Worm (Caenorhabditis elegans): ENCODE results near the gene ceh-18.

ceh-18 gene

DNA sequence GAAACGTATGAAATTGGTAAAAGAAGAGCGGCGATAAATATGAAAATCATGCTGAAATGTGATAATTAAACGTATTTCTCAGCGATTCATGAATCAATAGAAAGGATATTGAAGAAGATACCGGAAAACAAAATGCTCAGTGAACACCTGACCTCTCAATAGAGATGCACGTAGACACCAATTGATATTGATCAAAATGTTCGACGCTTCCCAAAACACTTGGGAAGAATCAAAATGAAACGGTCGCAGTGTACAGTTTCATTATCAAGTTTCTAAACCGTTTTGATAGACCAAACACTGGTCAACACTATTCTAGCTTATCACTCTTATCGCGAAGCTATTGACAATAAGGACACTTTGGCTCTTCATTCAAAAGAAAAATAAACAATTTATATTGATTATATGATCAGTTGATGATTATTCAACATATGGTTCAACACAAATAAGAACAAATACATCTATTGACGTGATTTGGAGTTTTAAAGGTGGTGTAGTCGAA is 15.2 kb downstream of the ceh-18 start, which contains the start of gene ttr-48:
Gene ttr-48 (minus strand): TSS at position 51 of the 499 bp plus-strand sequence.
- TF ChIP-seq akir-1 (GFP tag; optimal IDR thresholded peaks at IDR 0.05) = no peak
- no peak for TF ChIP-seq tbx-9 (tag; optimal IDR thresholded peaks at IDR 0.05; ENCODE audit: borderline replicate concordance)
- no peak for TF ChIP-seq chd-7 (tag; optimal IDR thresholded peaks at IDR 0.05)
- no peak for TF ChIP-seq dpff-1 (tag; optimal IDR thresholded peaks at IDR 0.05)
- TF ChIP-seq cebp-1 (GFP tag; IDR thresholded peaks at IDR 0.05) = no peak
- peak; percentile 2 for TF ChIP-seq cebp-1 (tag; optimal IDR thresholded peaks at IDR 0.05)
- TF ChIP-seq nhr-80 (tag; optimal IDR thresholded peaks at IDR 0.05) = peak; percentile 76
- TF ChIP-seq K11D2.4 (GFP tag; IDR thresholded peaks at IDR 0.05) = no peak
- no peak for TF ChIP-seq snpc-3.4 (tag; optimal IDR thresholded peaks at IDR 0.05)
- no peak for TF ChIP-seq dox-1 (GFP tag; IDR thresholded peaks at IDR 0.05)
- TF ChIP-seq F55B11.4 (tag; optimal IDR thresholded peaks at IDR 0.05; ENCODE audit: borderline replicate concordance, insufficient read depth) = no peak

DNA sequence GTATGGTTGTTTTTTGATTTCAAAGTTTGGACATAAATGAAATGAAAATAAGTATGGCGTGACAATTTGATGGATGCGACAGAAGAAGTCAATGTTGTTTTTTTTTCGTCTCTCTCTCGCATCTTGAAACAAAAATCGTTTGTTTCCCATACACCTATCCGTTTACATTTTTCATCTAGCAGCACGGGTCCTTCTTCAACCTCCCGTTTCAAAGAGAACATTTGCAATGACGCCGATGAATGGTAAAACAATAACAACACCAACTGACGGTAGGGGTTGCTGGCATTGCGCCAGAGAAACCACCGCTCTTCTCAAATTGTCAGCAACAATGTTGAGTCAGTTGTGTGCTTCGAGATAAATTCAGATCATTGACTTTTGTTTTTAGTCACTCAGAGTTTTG is 18.4 kb downstream of the ceh-18 start:
- TF ChIP-seq athp-1 (tag; optimal IDR thresholded peaks at IDR 0.05) (no peak), somi-1 (GFP tag; optimal IDR thresholded peaks at IDR 0.05) (peak; percentile 46), K12H6.12 (tag; optimal IDR thresholded peaks at IDR 0.05) (peak; percentile 45)

DNA sequence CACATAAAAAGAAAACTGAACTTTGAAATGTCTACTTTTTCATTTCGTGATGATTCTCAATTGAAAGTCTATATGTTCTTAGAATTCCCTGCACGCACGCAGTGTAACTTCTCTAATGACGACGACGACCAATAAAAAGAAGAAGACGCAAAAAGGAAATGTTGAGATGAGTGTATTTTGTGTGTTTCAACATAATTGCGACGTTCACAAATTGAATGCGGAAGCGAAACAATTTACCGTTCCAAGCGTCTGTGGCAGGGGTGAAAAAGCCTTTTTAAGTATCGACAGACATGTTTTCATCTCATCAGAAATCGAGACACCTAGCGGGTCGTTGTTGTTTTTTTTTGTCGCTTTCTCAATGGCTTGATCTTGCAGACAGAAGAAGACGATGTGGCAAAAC is 18.9 kb downstream of the ceh-18 start:
- peak; percentile 30 for TF ChIP-seq lin-40 (tag; optimal IDR thresholded peaks at IDR 0.05)
- TF ChIP-seq ztf-22 (GFP tag; optimal IDR thresholded peaks at IDR 0.05) = no peak

DNA sequence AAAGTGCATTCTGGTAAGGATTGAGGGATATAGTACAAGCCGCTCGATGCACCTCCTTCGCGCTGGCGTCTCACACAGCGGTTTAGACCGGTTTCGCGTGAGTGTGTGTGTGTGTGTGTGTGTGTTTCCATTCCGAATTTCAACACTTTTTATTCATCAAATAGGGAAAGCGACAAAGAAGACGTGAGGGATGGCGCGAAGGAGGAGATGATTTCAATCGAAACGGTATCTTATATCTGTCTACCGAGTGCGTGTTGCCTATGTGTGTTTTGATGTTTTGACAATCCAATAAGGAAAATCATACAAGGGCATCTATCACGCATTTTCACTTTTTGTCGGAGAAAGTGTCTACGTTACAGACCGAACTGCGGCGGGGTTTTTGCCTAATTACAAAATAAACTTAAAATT is 19.8 kb downstream of the ceh-18 start:
- no peak for TF ChIP-seq cebp-1 (GFP tag; IDR thresholded peaks at IDR 0.05)
- TF ChIP-seq cebp-1 (tag; optimal IDR thresholded peaks at IDR 0.05) = peak; percentile 43
- TF ChIP-seq ceh-27 (GFP tag; optimal IDR thresholded peaks at IDR 0.05) = peak; percentile 2
- no peak for TF ChIP-seq Y53F4B.3 (GFP tag; IDR thresholded peaks at IDR 0.05)
- TF ChIP-seq lir-1 (GFP tag; conservative IDR thresholded peaks at IDR 0.05) = no peak
- no peak for TF ChIP-seq bed-2 (GFP tag; IDR thresholded peaks at IDR 0.05)
- TF ChIP-seq hlh-26 (GFP tag; conservative IDR thresholded peaks at IDR 0.05) = no peak
- TF ChIP-seq D2030.7 (GFP tag; IDR thresholded peaks at IDR 0.05) = no peak
- TF ChIP-seq rcor-1 (GFP tag; IDR thresholded peaks at IDR 0.05) = no peak
- TF ChIP-seq rec-8 (tag; optimal IDR thresholded peaks at IDR 0.05) = no peak

DNA sequence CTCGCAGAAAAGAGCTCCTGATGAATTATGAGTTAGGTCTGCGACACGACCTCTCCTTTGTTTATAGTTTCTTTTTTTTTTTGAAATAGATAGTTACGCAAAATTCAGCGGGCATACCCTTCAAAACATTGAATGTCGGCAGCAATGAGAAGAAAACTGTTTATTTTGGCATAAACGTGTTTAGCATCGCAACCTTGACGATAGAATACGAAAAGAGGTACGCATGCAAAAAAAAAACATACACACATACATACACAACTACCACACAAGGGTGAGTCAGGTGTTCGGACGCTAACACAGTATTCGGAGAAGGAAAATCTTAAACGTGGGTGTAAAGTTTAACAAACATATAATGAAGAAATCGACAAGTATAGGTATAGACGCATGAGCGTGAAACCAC is 22.0 kb downstream of the ceh-18 start:
- no peak for TF ChIP-seq Y53G8AR.9 (GFP tag; conservative IDR thresholded peaks at IDR 0.05)

DNA sequence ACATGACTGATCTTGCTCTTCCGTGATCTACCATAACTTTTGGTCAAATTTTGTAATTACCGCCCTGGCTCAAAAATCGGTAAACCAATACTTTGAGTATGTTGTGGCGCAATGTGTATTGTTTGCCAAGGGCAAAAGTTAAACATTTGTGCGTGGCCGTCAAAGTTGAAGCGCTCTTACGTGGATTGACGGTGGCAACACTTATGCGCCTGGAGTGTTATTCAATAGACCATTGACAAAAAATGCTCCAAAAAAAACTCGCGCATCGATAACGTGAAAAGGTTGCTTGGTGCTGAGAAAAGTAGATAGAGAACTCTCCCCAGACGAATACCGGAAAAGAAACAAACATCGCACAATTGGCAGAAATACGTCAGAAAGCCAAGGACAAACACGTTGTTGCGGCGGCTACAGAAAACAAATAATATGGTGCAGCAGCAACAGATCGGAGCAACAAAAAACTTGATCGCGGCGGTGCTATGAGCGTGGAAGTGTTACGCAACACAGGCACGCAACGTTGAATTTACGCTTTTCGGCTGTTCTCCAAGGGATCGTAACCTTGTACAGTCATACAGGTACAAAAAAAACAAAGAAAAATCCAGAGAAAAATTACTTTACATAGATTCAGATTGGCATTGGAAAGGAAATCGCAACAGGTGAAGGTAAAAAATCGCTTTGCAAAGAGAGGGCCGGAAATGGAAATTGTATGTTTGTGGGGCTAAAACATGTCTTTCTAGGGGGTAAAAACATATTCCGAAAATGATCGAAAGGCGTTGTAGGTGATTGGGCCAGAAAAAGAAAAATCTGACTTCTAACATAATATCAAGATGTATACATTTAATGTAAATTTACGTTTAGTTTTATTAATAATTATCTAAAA is 23.4 kb downstream of the ceh-18 start:
- TF ChIP-seq zfh-2 (GFP tag; conservative IDR thresholded peaks at IDR 0.05) = 0 out of 2 replicates have a peak, but pooled peaks have one; percentile 21
- TF ChIP-seq tbp1 (GFP tag; optimal IDR thresholded peaks at IDR 0.05) = no peak
